Fruit fly (Drosophila melanogaster): ENCODE data around the gene CG34299.

dm6 chr3R:30258991-30259351 is 9.6 kb downstream of the CG34299 start:
- TF ChIP-seq CG33017 (tag; optimal IDR thresholded peaks at IDR 0.05) (no peak), CG11617 (GFP tag; optimal IDR thresholded peaks at IDR 0.05) (no peak), tj (GFP tag; optimal IDR thresholded peaks at IDR 0.05) (no peak), CG12768 (GFP tag; optimal IDR thresholded peaks at IDR 0.05) (no peak), toe (GFP tag; optimal IDR thresholded peaks at IDR 0.05) (no peak), pad (GFP tag; optimal IDR thresholded peaks at IDR 0.05) (no peak), Hr96 (GFP tag; optimal IDR thresholded peaks at IDR 0.05) (no peak)
